Worm (Caenorhabditis elegans) whole organism, mixed stage, embryonic: ENCODE data around the gene rsd-3.

Experiments
- M03D4.4 ChIP-seq: sonication (generic microtip); optimal IDR thresholded peaks from 2 replicates; lab custom pipeline; 2017; ENCODE audit warnings: mild to moderate bottlenecking, missing genetic modification characterization, missing compliant biosample characterization
- bed-3 ChIP-seq: fragments of 200-800 bp; sonication (Bioruptor generic); optimal IDR thresholded peaks from 3 replicates; lab custom pipeline; 2018; ENCODE audit warnings: mild to moderate bottlenecking, missing genetic modification characterization, moderate library complexity, missing compliant biosample characterization
- blmp-1 ChIP-seq: fragments of 150-350 bp; optimal IDR thresholded peaks from 2 replicates; lab custom pipeline; 2014; ENCODE audit warnings: missing biosample characterization, missing genetic modification characterization
- ceh-39 ChIP-seq: fragments of 150-350 bp; optimal IDR thresholded peaks from 2 replicates; lab custom pipeline; 2014; ENCODE audit warnings: missing biosample characterization, missing genetic modification characterization
- ceh-43 ChIP-seq: fragments of 200-800 bp; sonication (Bioruptor generic); optimal IDR thresholded peaks from 2 replicates; lab custom pipeline; 2018; ENCODE audit warnings: mild to moderate bottlenecking, missing genetic modification characterization, moderate library complexity, missing compliant biosample characterization
- ceh-83 ChIP-seq: fragments of 200-800 bp; sonication (Bioruptor generic); optimal IDR thresholded peaks from 2 replicates; lab custom pipeline; 2018; ENCODE audit warnings: mild to moderate bottlenecking, missing genetic modification characterization, missing compliant biosample characterization
- ces-1 ChIP-seq: fragments of 150-350 bp; optimal IDR thresholded peaks from 2 replicates; lab custom pipeline; 2014; ENCODE audit warnings: missing biosample characterization, missing genetic modification reagents, missing genetic modification characterization
- cnd-1 ChIP-seq: fragments of 200-800 bp; sonication (Bioruptor generic); optimal IDR thresholded peaks from 2 replicates; lab custom pipeline; 2018; ENCODE audit warnings: mild to moderate bottlenecking, missing genetic modification characterization, missing compliant biosample characterization
- drap-1 ChIP-seq: fragments of 200-800 bp; sonication (Bioruptor generic); optimal IDR thresholded peaks from 3 replicates; lab custom pipeline; 2018; ENCODE audit warnings: mild to moderate bottlenecking, missing genetic modification characterization, missing compliant biosample characterization
- elt-1 ChIP-seq: sonication (generic microtip); optimal IDR thresholded peaks from 2 replicates; lab custom pipeline; 2017; ENCODE audit warnings: missing genetic modification characterization, mild to moderate bottlenecking, missing compliant biosample characterization, antibody characterized with exemption, moderate library complexity, borderline replicate concordance; ENCODE audit not compliant: insufficient read depth
- elt-3 ChIP-seq: fragments of 150-350 bp; optimal IDR thresholded peaks from 2 replicates; lab custom pipeline; 2014; ENCODE audit warnings: missing biosample characterization, missing genetic modification characterization
- flh-1 ChIP-seq: fragments of 200-800 bp; sonication (Bioruptor generic); optimal IDR thresholded peaks from 2 replicates; lab custom pipeline; 2018; ENCODE audit warnings: mild to moderate bottlenecking, missing genetic modification characterization, moderate library complexity, missing compliant biosample characterization
- ham-2 ChIP-seq: fragments of 200-800 bp; sonication (Bioruptor generic); optimal IDR thresholded peaks from 2 replicates; lab custom pipeline; 2018; ENCODE audit warnings: mild to moderate bottlenecking, missing genetic modification characterization, missing compliant biosample characterization
- hlh-1 ChIP-seq: fragments of 150-350 bp; optimal IDR thresholded peaks from 2 replicates; lab custom pipeline; 2014; ENCODE audit warnings: missing biosample characterization, missing genetic modification reagents, missing genetic modification characterization
- lin-13 ChIP-seq: fragments of 150-350 bp; optimal IDR thresholded peaks from 2 replicates; lab custom pipeline; 2014; ENCODE audit warnings: missing biosample characterization, missing genetic modification characterization
- lin-32 ChIP-seq: fragments of 200-800 bp; sonication (Bioruptor generic); optimal IDR thresholded peaks from 2 replicates; lab custom pipeline; 2018; ENCODE audit warnings: mild to moderate bottlenecking, missing genetic modification characterization, missing compliant biosample characterization
- lsy-2 ChIP-seq: fragments of 150-350 bp; optimal IDR thresholded peaks from 2 replicates; lab custom pipeline; 2014; ENCODE audit warnings: missing biosample characterization, missing genetic modification characterization
- mab-5 ChIP-seq: fragments of 150-350 bp; optimal IDR thresholded peaks from 2 replicates; lab custom pipeline; 2014; ENCODE audit warnings: missing biosample characterization, missing genetic modification characterization
- mep-1 ChIP-seq: fragments of 150-350 bp; optimal IDR thresholded peaks from 2 replicates; lab custom pipeline; 2017; ENCODE audit warnings: missing biosample characterization, missing genetic modification reagents, missing genetic modification characterization, inconsistent platforms
- mls-2 ChIP-seq: sonication (generic microtip); optimal IDR thresholded peaks from 2 replicates; lab custom pipeline; 2016; ENCODE audit warnings: mild to moderate bottlenecking, missing genetic modification characterization, moderate library complexity, missing compliant biosample characterization
- nhr-12 ChIP-seq: fragments of 150-350 bp; optimal IDR thresholded peaks from 2 replicates; lab custom pipeline; 2014; ENCODE audit warnings: missing biosample characterization, missing genetic modification characterization
- nhr-2 ChIP-seq: fragments of 150-350 bp; optimal IDR thresholded peaks from 2 replicates; lab custom pipeline; 2014; ENCODE audit warnings: missing biosample characterization, missing genetic modification characterization
- nhr-237 ChIP-seq: fragments of 150-350 bp; optimal IDR thresholded peaks from 2 replicates; lab custom pipeline; 2014; ENCODE audit warnings: missing biosample characterization, missing genetic modification characterization
- nhr-28 ChIP-seq: fragments of 150-350 bp; optimal IDR thresholded peaks from 2 replicates; lab custom pipeline; 2014; ENCODE audit warnings: missing biosample characterization, missing genetic modification characterization
- nhr-76 ChIP-seq: sonication (generic microtip); optimal IDR thresholded peaks from 2 replicates; lab custom pipeline; 2017; ENCODE audit warnings: missing biosample characterization, missing genetic modification characterization
- pha-4 ChIP-seq: fragments of 150-350 bp; optimal IDR thresholded peaks from 2 replicates; lab custom pipeline; 2018; ENCODE audit warnings: missing biosample characterization, missing genetic modification reagents, missing genetic modification characterization
- sem-2 ChIP-seq: fragments of 200-800 bp; sonication (Bioruptor generic); optimal IDR thresholded peaks from 2 replicates; lab custom pipeline; 2018; ENCODE audit warnings: mild to moderate bottlenecking, missing genetic modification characterization, missing compliant biosample characterization
- snpc-4 ChIP-seq: fragments of 150-350 bp; optimal IDR thresholded peaks from 2 replicates; lab custom pipeline; 2014; ENCODE audit warnings: missing biosample characterization, missing genetic modification characterization
- sptf-1 ChIP-seq: sonication (generic microtip); optimal IDR thresholded peaks from 2 replicates; lab custom pipeline; 2017; ENCODE audit warnings: mild to moderate bottlenecking, missing genetic modification characterization, moderate library complexity, missing compliant biosample characterization
- tbx-8 ChIP-seq: fragments of 200-800 bp; sonication (Bioruptor generic); optimal IDR thresholded peaks from 2 replicates; lab custom pipeline; 2018; ENCODE audit warnings: mild to moderate bottlenecking, missing genetic modification characterization, moderate library complexity, missing compliant biosample characterization
- unc-120 ChIP-seq: sonication (generic microtip); optimal IDR thresholded peaks from 2 replicates; lab custom pipeline; 2017; ENCODE audit warnings: missing genetic modification characterization, missing compliant biosample characterization; ENCODE audit not compliant: poor library complexity, severe bottlenecking
- unc-39 ChIP-seq: fragments of 150-350 bp; optimal IDR thresholded peaks from 2 replicates; lab custom pipeline; 2014; ENCODE audit warnings: missing biosample characterization, missing genetic modification characterization
- unc-62 ChIP-seq: fragments of 150-350 bp; optimal IDR thresholded peaks from 2 replicates; lab custom pipeline; 2014; ENCODE audit warnings: missing biosample characterization, missing genetic modification reagents, missing genetic modification characterization
- zip-8 ChIP-seq: fragments of 150-350 bp; optimal IDR thresholded peaks from 2 replicates; lab custom pipeline; 2014; ENCODE audit warnings: missing biosample characterization, missing genetic modification characterization
- ztf-11 ChIP-seq: fragments of 150-350 bp; optimal IDR thresholded peaks from 2 replicates; lab custom pipeline; 2014; ENCODE audit warnings: missing biosample characterization, missing genetic modification characterization

Gene rsd-3

ce11 chrX:11814667-11815066 is 16.4 kb downstream of the rsd-3 start, which contains the start of gene C34E11.2:
C34E11.2 (minus strand) TSS chrX:11814750.
- TF ChIP-seq lin-32 (GFP tag; lab: Kevin White, UChicago) = no peak
- TF ChIP-seq sem-2 = no peak
- no peak for TF ChIP-seq ham-2 (GFP tag; lab: Kevin White, UChicago)
- no peak for TF ChIP-seq mab-5
- TF ChIP-seq unc-120 = no peak
- no peak for TF ChIP-seq unc-62
- no peak for TF ChIP-seq blmp-1
- no peak for TF ChIP-seq bed-3 (GFP tag; lab: Kevin White, UChicago)
- no peak for TF ChIP-seq tbx-8

- TF ChIP-seq elt-3 (tag; lab: Kevin White, UChicago) = no peak
- TF ChIP-seq tbx-8 = no peak
- TF ChIP-seq lin-13 = no peak
- TF ChIP-seq elt-1 (tag; lab: Kevin White, UChicago) = no peak
- no peak for TF ChIP-seq mab-5
- TF ChIP-seq ceh-83 (GFP tag; lab: Kevin White, UChicago) = no peak
- TF ChIP-seq mls-2 (tag; lab: Kevin White, UChicago) = no peak
- no peak for TF ChIP-seq snpc-4
- no peak for TF ChIP-seq cnd-1 (tag; lab: Kevin White, UChicago)
- TF ChIP-seq nhr-2 (tag; lab: Kevin White, UChicago) = no peak
- no peak for TF ChIP-seq zip-8 (tag; lab: Kevin White, UChicago)
- TF ChIP-seq ces-1 (GFP tag; lab: Kevin White, UChicago) = no peak
- no peak for TF ChIP-seq ceh-43 (GFP tag; lab: Kevin White, UChicago)
These were observed 18.5 kb downstream of the rsd-3 start for ce11 chrX:11816825-11817224.

- TF ChIP-seq ceh-39 (tag; lab: Kevin White, UChicago) = no peak
- TF ChIP-seq unc-120 = peak; percentile 19
- TF ChIP-seq unc-62 = peak; percentile 49
- no peak for TF ChIP-seq tbx-8
- no peak for TF ChIP-seq pha-4 (tag; lab: Kevin White, UChicago)
- TF ChIP-seq ceh-43 (GFP tag; lab: Kevin White, UChicago) = no peak
- no peak for TF ChIP-seq sem-2
- TF ChIP-seq hlh-1 (tag; lab: Kevin White, UChicago) = peak; percentile 9
- TF ChIP-seq drap-1 = no peak
- no peak for TF ChIP-seq nhr-12 (tag; lab: Kevin White, UChicago)
- TF ChIP-seq nhr-237 (tag; lab: Kevin White, UChicago) = no peak
- no peak for TF ChIP-seq unc-39
- no peak for TF ChIP-seq bed-3 (GFP tag; lab: Kevin White, UChicago)
- TF ChIP-seq ztf-11 (tag; lab: Kevin White, UChicago) = no peak
- no peak for TF ChIP-seq nhr-76 (tag; lab: Kevin White, UChicago)
- TF ChIP-seq mab-5 = no peak
- TF ChIP-seq, all 35 proteins: peak for 3
These were observed 20.4 kb downstream of the rsd-3 start for ce11 chrX:11818711-11819110.

- TF ChIP-seq blmp-1 (no peak), unc-120 (peak; percentile 69), snpc-4 (no peak), hlh-1 (tag; lab: Kevin White, UChicago) (peak; percentile 31), M03D4.4 (tag; lab: Kevin White, UChicago) (no peak), unc-39 (no peak)
- TF ChIP-seq, all 35 proteins: peak for 2
These were observed 22.9 kb downstream of the rsd-3 start for ce11 chrX:11821159-11821720.

- TF ChIP-seq ceh-43 (GFP tag; lab: Kevin White, UChicago) (no peak), lsy-2 (no peak), sptf-1 (tag; lab: Kevin White, UChicago) (no peak), nhr-12 (tag; lab: Kevin White, UChicago) (no peak), mab-5 (no peak), pha-4 (tag; lab: Kevin White, UChicago) (no peak), drap-1 (no peak), ces-1 (GFP tag; lab: Kevin White, UChicago) (no peak), nhr-76 (tag; lab: Kevin White, UChicago) (no peak), nhr-237 (tag; lab: Kevin White, UChicago) (no peak), flh-1 (no peak), ceh-83 (GFP tag; lab: Kevin White, UChicago) (no peak), lin-13 (no peak), mep-1 (no peak), unc-120 (no peak), elt-3 (tag; lab: Kevin White, UChicago) (no peak), hlh-1 (tag; lab: Kevin White, UChicago) (no peak), nhr-28 (tag; lab: Kevin White, UChicago) (no peak)
These were observed 25.4 kb downstream of the rsd-3 start, which contains the start of gene tag-241 for ce11 chrX:11823704-11824103. tag-241 (plus strand) TSS chrX:11824004.
